Worm (Caenorhabditis elegans) whole organism, L3 larva: Measurements from ENCODE around the gene F08F8.6.

Experiments
- egl-27 ChIP-seq: sonication (generic microtip); optimal IDR thresholded peaks from 4 replicates; lab custom pipeline; 2017; ENCODE audit warnings: missing biosample characterization, missing genetic modification reagents, missing genetic modification characterization
- elt-1 ChIP-seq: fragments of 150-350 bp; optimal IDR thresholded peaks from 2 replicates; lab custom pipeline; 2014; ENCODE audit warnings: missing biosample characterization, missing genetic modification characterization
- lsy-12 ChIP-seq: sonication (generic microtip); optimal IDR thresholded peaks from 2 replicates; lab custom pipeline; 2016; ENCODE audit warnings: mild to moderate bottlenecking, missing genetic modification characterization, missing compliant biosample characterization
- nhr-12 ChIP-seq: fragments of 150-350 bp; optimal IDR thresholded peaks from 2 replicates; lab custom pipeline; 2014; ENCODE audit warnings: missing biosample characterization, missing genetic modification characterization
- pha-4 ChIP-seq: fragments of 150-350 bp; optimal IDR thresholded peaks from 2 replicates; lab custom pipeline; 2014; ENCODE audit warnings: missing biosample characterization, missing genetic modification reagents, missing genetic modification characterization
- sea-2 ChIP-seq: fragments of 150-350 bp; sonication (generic microtip); optimal IDR thresholded peaks from 4 replicates; lab custom pipeline; 2014; ENCODE audit warnings: missing biosample characterization, missing genetic modification reagents, missing genetic modification characterization
- snpc-4 ChIP-seq: fragments of 150-350 bp; optimal IDR thresholded peaks from 2 replicates; lab custom pipeline; 2014; ENCODE audit warnings: missing biosample characterization, missing genetic modification characterization
- unc-62 ChIP-seq: fragments of 150-350 bp; sonication (generic microtip); optimal IDR thresholded peaks from 4 replicates; lab custom pipeline; 2014; ENCODE audit warnings: missing biosample characterization, missing genetic modification reagents, missing genetic modification characterization

DNA sequence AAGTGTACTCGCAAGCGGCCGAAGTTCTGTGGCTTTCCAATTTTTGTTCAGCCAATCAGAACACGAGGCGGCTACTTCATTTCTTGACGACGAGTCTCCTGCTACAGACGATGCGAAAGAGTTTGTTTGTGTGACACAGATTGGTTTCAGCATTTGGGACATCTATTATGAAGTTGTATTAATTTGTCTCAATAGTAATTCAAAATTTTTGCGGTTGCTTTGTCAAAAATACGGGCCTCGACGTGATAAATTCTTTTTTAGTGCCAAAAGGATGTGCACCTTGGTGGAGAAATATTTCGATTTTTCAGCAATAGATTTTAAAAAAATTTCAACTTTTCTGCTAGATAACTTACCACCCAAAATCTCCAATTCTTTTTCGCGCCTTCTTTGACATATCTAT is 27.1 kb downstream of the F08F8.6 start:
- no peak for TF ChIP-seq sea-2 (GFP tag; lab: Kevin White, UChicago)
- no peak for TF ChIP-seq egl-27 (tag; lab: Kevin White, UChicago)
- no peak for TF ChIP-seq snpc-4 (tag; lab: Kevin White, UChicago)
- no peak for TF ChIP-seq elt-1
- TF ChIP-seq nhr-12 (tag; lab: Kevin White, UChicago): no peak
- TF ChIP-seq pha-4: no peak
- no peak for TF ChIP-seq lsy-12
- no peak for TF ChIP-seq unc-62 (GFP tag; lab: Kevin White, UChicago)
